Fruit fly (Drosophila melanogaster): ENCODE data around the gene CG32762.

DNA sequence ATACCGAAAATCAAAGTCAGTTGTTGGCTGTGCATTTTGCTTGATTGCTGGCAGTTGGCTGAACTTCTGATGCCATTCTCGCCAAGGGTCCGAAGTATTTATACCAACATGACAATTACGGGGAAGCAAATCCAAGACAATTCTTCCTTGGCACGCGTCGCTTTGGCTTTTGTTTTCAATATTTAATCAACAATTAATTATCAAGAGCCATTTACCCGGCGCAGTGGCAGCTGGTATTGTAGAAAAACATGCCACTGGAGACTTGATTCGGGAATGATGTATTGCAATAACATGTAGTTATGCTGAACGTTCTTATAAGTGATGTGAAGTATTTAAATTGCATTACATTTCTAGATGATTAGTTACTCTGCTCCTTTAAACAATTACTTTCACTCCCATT lies at the start of gene CG32762, which contains the start of gene CG4151:
- TF ChIP-seq tj (GFP tag; optimal IDR thresholded peaks at IDR 0.05) (no peak), Hr96 (GFP tag; optimal IDR thresholded peaks at IDR 0.05) (no peak), CG1620 (GFP tag; optimal IDR thresholded peaks at IDR 0.05) (no peak), toe (GFP tag; optimal IDR thresholded peaks at IDR 0.05) (no peak), bab1 (GFP tag; optimal IDR thresholded peaks at IDR 0.05) (no peak), ovo (GFP tag; optimal IDR thresholded peaks at IDR 0.05) (no peak), cnc (optimal IDR thresholded peaks at IDR 0.05) (no peak), Mnt (GFP tag; optimal IDR thresholded peaks at IDR 0.05) (no peak), Clk (GFP tag; optimal IDR thresholded peaks at IDR 0.05) (no peak)

Measured in whole organism, adult.